Fruit fly (Drosophila melanogaster) whole organism: ENCODE measurements around the gene RabGGTb.

ENCODE experiments used
- CG8478 ChIP-seq: fragments of >200 bp; optimal IDR thresholded peaks from 2 replicates; lab custom pipeline; 2018; ENCODE audit warnings: inconsistent platforms
- Dll ChIP-seq: fragments of >200 bp; optimal IDR thresholded peaks from 2 replicates; lab custom pipeline; 2017
- EcR ChIP-seq, 2 experiments: fragments of >200 bp; optimal IDR thresholded peaks; 2 replicates each; lab custom pipeline; 2017; ENCODE audit warnings: missing biosample characterization in 2 of 2, missing genetic modification characterization in 2 of 2, missing genetic modification reagents in 2 of 2
- pan ChIP-seq: fragments of >200 bp; optimal IDR thresholded peaks from 2 replicates; lab custom pipeline; 2017
- psq ChIP-seq: fragments of >200 bp; optimal IDR thresholded peaks from 2 replicates; lab custom pipeline; 2017
- usp ChIP-seq: fragments of >200 bp; optimal IDR thresholded peaks from 2 replicates; lab custom pipeline; 2017; ENCODE audit warnings: missing biosample characterization, missing genetic modification characterization, mixed read lengths

Gene RabGGTb

DNA sequence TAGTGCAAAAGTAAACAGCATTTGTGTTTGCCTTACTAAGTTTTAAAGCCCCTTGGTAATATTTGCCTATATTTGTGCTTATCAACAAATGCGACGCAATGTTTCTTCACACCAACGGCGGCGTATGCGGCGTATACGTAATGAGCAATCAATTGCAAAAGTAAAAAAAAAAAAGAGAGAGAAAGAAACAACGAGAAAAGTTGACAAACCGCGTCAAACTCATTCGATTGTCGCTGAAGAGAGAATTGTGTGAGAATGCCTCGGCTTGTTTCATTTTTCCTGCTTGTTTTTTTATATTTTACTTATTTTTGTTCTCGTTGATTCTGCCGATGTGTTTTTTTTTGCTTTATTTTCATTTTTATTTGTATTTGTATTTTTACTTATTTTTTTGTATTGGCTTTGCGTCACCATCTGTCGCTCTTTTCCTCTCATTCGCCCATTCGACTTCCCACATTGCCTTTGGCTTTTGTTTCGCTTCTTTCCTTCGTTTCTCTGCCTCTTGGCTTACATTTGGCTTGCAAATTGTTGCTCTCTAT lies 45.4 kb downstream of the RabGGTb start:
- TF ChIP-seq CG8478 (lab: Kevin White, UChicago) (no peak), EcR (GFP tag; optimal IDR thresholded peaks at IDR 0.05; lab: Kevin White, UChicago) (no peak), usp (GFP tag; lab: Kevin White, UChicago) (no peak), pan (lab: Kevin White, UChicago) (no peak), Dll (no peak), psq (lab: Kevin White, UChicago) (no peak)
